Worm (Caenorhabditis elegans): ENCODE data around the gene B0496.11.

ce11 chrIV:7460225-7460624 is 26.5 kb upstream of the B0496.11 start, which contains the start of gene F13B6.2:
- TF ChIP-seq lim-7 (GFP tag; IDR thresholded peaks at IDR 0.05) (no peak), Y48G9A.11 (GFP tag; IDR thresholded peaks at IDR 0.05) (no peak), aly-2 (tag; optimal IDR thresholded peaks at IDR 0.05) (no peak), pqm-1 (tag; optimal IDR thresholded peaks at IDR 0.05) (no peak), madf-5 (GFP tag; IDR thresholded peaks at IDR 0.05) (no peak), arid-1 (GFP tag; conservative IDR thresholded peaks at IDR 0.05) (no peak), nhr-25 (tag; optimal IDR thresholded peaks at IDR 0.05; ENCODE audit: borderline replicate concordance, insufficient read depth) (no peak), nhr-237 (tag; optimal IDR thresholded peaks at IDR 0.05) (no peak), ceh-82 (tag; optimal IDR thresholded peaks at IDR 0.05) (no peak), skn-1 (tag; optimal IDR thresholded peaks at IDR 0.05) (no peak)

Measured in whole organism, L4 larva.